Fruit fly (Drosophila melanogaster) whole organism, embryonic: ENCODE results near the gene CG3626.

Experiments used
- B-H1 ChIP-seq: fragments of 200-800 bp; sonication (Bioruptor generic); IDR thresholded peaks from 3 replicates; pipeline ENCODE4 v1.3.6; 2022; ENCODE audit warnings: missing biosample characterization, missing genetic modification characterization
- Blimp-1 ChIP-seq: fragments of 200-800 bp; sonication (Bioruptor generic); optimal IDR thresholded peaks from 3 replicates; lab custom pipeline; 2018; ENCODE audit warnings: missing biosample characterization, missing genetic modification characterization, mild to moderate bottlenecking, moderate library complexity, missing genetic modification reagents
- CG10267 ChIP-seq: fragments of 200-800 bp; sonication (Bioruptor generic); optimal IDR thresholded peaks from 2 replicates; lab custom pipeline; 2018; ENCODE audit warnings: missing biosample characterization, mild to moderate bottlenecking, missing genetic modification characterization, moderate library complexity
- CG10321 ChIP-seq: fragments of 200-800 bp; sonication (Bioruptor generic); IDR thresholded peaks from 2 replicates; pipeline ENCODE4 v1.3.6; 2022; ENCODE audit warnings: missing biosample characterization, missing genetic modification characterization
- CG10462 ChIP-seq: fragments of 200-800 bp; sonication (Bioruptor generic); optimal IDR thresholded peaks from 2 replicates; lab custom pipeline; 2016; ENCODE audit warnings: missing biosample characterization, missing genetic modification characterization
- CG10654 ChIP-seq: fragments of 200-800 bp; sonication (Bioruptor generic); optimal IDR thresholded peaks from 2 replicates; lab custom pipeline; 2016; ENCODE audit warnings: missing biosample characterization, missing genetic modification characterization
- CG10979 ChIP-seq: fragments of 200-800 bp; sonication (Bioruptor generic); optimal IDR thresholded peaks from 2 replicates; lab custom pipeline; 2018; ENCODE audit warnings: missing biosample characterization, mild to moderate bottlenecking, missing genetic modification characterization, moderate library complexity
- CG11504 ChIP-seq: fragments of 200-800 bp; sonication (Bioruptor generic); optimal IDR thresholded peaks from 3 replicates; lab custom pipeline; 2019; ENCODE audit warnings: missing biosample characterization, mild to moderate bottlenecking, missing genetic modification characterization, moderate library complexity
- CG12071 ChIP-seq: fragments of 200-800 bp; sonication (Bioruptor generic); optimal IDR thresholded peaks from 3 replicates; lab custom pipeline; 2018; ENCODE audit warnings: missing biosample characterization, mild to moderate bottlenecking, missing genetic modification characterization
- CG13424 ChIP-seq: fragments of 200-800 bp; sonication (Bioruptor generic); optimal IDR thresholded peaks from 2 replicates; lab custom pipeline; 2019; ENCODE audit warnings: missing biosample characterization, mild to moderate bottlenecking, missing genetic modification characterization, moderate library complexity
- CG13894 ChIP-seq: fragments of 200-800 bp; sonication (Bioruptor generic); optimal IDR thresholded peaks from 3 replicates; lab custom pipeline; 2018; ENCODE audit warnings: missing biosample characterization, mild to moderate bottlenecking, missing genetic modification characterization, moderate library complexity
- CG17612 ChIP-seq: fragments of 200-800 bp; sonication (Bioruptor generic); IDR thresholded peaks from 2 replicates; pipeline ENCODE4 v1.3.6; 2022; ENCODE audit warnings: missing biosample characterization, missing genetic modification characterization
- CG17802 ChIP-seq: fragments of 200-800 bp; sonication (Bioruptor generic); optimal IDR thresholded peaks from 2 replicates; lab custom pipeline; 2018; ENCODE audit warnings: missing biosample characterization, mild to moderate bottlenecking, missing genetic modification characterization, moderate library complexity
- CG2129 ChIP-seq: fragments of 200-800 bp; sonication (Bioruptor generic); IDR thresholded peaks from 2 replicates; pipeline ENCODE4 v1.3.6; 2022; ENCODE audit warnings: missing biosample characterization, missing genetic modification characterization; ENCODE audit not compliant: partially characterized antibody
- CG32767 ChIP-seq: fragments of 200-800 bp; sonication (Bioruptor generic); IDR thresholded peaks from 2 replicates; pipeline ENCODE4 v1.3.6; 2022; ENCODE audit warnings: missing biosample characterization, missing genetic modification characterization
- CG33213 ChIP-seq: fragments of 200-800 bp; sonication (Bioruptor generic); optimal IDR thresholded peaks from 3 replicates; lab custom pipeline; 2016; ENCODE audit warnings: missing biosample characterization, missing genetic modification characterization
- CG3847 ChIP-seq: fragments of 200-800 bp; sonication (Bioruptor generic); IDR thresholded peaks from 2 replicates; pipeline ENCODE4 v1.3.6; 2022; ENCODE audit warnings: missing biosample characterization, missing genetic modification characterization
- CG4360 ChIP-seq: fragments of 200-800 bp; sonication (Bioruptor generic); IDR thresholded peaks from 2 replicates; pipeline ENCODE4 v1.3.6; 2022; ENCODE audit warnings: missing biosample characterization, missing genetic modification characterization
- CG9437 ChIP-seq: fragments of 200-800 bp; sonication (Bioruptor generic); optimal IDR thresholded peaks from 2 replicates; lab custom pipeline; 2018; ENCODE audit warnings: missing biosample characterization, mild to moderate bottlenecking, missing genetic modification characterization
- Doc3 ChIP-seq: fragments of 200-800 bp; sonication (Bioruptor generic); IDR thresholded peaks from 3 replicates; pipeline ENCODE4 v1.3.6; 2022; ENCODE audit warnings: missing biosample characterization, missing genetic modification characterization; ENCODE audit not compliant: partially characterized antibody
- ERR ChIP-seq: fragments of 200-800 bp; sonication (Bioruptor generic); optimal IDR thresholded peaks from 2 replicates; lab custom pipeline; 2016; ENCODE audit warnings: missing biosample characterization, missing genetic modification characterization
- HLH4C ChIP-seq: fragments of 200-800 bp; sonication (Bioruptor generic); IDR thresholded peaks from 3 replicates; pipeline ENCODE4 v1.3.6; 2022; ENCODE audit warnings: missing biosample characterization, missing genetic modification characterization; ENCODE audit not compliant: partially characterized antibody
- MBD-R2 ChIP-seq: fragments of 200-800 bp; sonication (Bioruptor generic); IDR thresholded peaks from 2 replicates; pipeline ENCODE4 v1.3.6; 2022; ENCODE audit warnings: missing biosample characterization, missing genetic modification characterization
- Optix ChIP-seq: fragments of 200-800 bp; sonication (Bioruptor generic); IDR thresholded peaks from 3 replicates; pipeline ENCODE4 v1.3.6; 2022; ENCODE audit warnings: missing biosample characterization, missing genetic modification characterization
- Vsx1 ChIP-seq: fragments of 200-800 bp; sonication (Bioruptor generic); optimal IDR thresholded peaks from 2 replicates; lab custom pipeline; 2017; ENCODE audit warnings: missing biosample characterization, mild to moderate bottlenecking, missing genetic modification characterization, missing genetic modification reagents
- Xbp1 ChIP-seq: fragments of 200-800 bp; sonication (Bioruptor generic); optimal IDR thresholded peaks from 3 replicates; lab custom pipeline; 2016; ENCODE audit warnings: missing biosample characterization, mild to moderate bottlenecking, missing genetic modification characterization
- ap ChIP-seq: fragments of 200-800 bp; sonication (Bioruptor generic); IDR thresholded peaks from 2 replicates; pipeline ENCODE4 v1.3.6; 2022; ENCODE audit warnings: missing biosample characterization, missing genetic modification characterization
- ase ChIP-seq: fragments of 200-800 bp; sonication (Bioruptor generic); IDR thresholded peaks from 3 replicates; pipeline ENCODE4 v1.3.6; 2022; ENCODE audit warnings: missing biosample characterization, missing genetic modification characterization
- cad ChIP-seq: fragments of >200 bp; optimal IDR thresholded peaks from 2 replicates; lab custom pipeline; 2017; ENCODE audit warnings: missing biosample characterization, missing genetic modification characterization
- crc ChIP-seq: fragments of 200-800 bp; sonication (Bioruptor generic); optimal IDR thresholded peaks from 2 replicates; lab custom pipeline; 2016; ENCODE audit warnings: missing biosample characterization, missing genetic modification characterization
- croc ChIP-seq: fragments of 200-800 bp; sonication (Bioruptor generic); conservative IDR thresholded peaks from 3 replicates; pipeline ENCODE4 v1.3.6; 2022; ENCODE audit warnings: missing biosample characterization, missing genetic modification characterization
- danr ChIP-seq: fragments of 200-800 bp; sonication (Bioruptor generic); IDR thresholded peaks from 2 replicates; pipeline ENCODE4 v1.3.6; 2022; ENCODE audit warnings: missing biosample characterization, missing genetic modification characterization
- dm ChIP-seq: fragments of 200-800 bp; sonication (Bioruptor generic); optimal IDR thresholded peaks from 3 replicates; lab custom pipeline; 2016; ENCODE audit warnings: missing biosample characterization, missing genetic modification characterization
- dmrt99B ChIP-seq: fragments of 200-800 bp; sonication (Bioruptor generic); optimal IDR thresholded peaks from 2 replicates; lab custom pipeline; 2018; ENCODE audit warnings: missing biosample characterization, mild to moderate bottlenecking, missing genetic modification characterization, moderate library complexity
- gcm2 ChIP-seq: fragments of 200-800 bp; sonication (Bioruptor generic); optimal IDR thresholded peaks from 2 replicates; lab custom pipeline; 2016; ENCODE audit warnings: missing biosample characterization, missing genetic modification characterization
- gt ChIP-seq: fragments of 200-800 bp; sonication (Bioruptor generic); IDR thresholded peaks from 2 replicates; pipeline ENCODE4 v1.3.6; 2022; ENCODE audit warnings: missing biosample characterization, missing genetic modification characterization
- h ChIP-seq: fragments of >200 bp; optimal IDR thresholded peaks from 2 replicates; lab custom pipeline; 2017
- ind ChIP-seq: fragments of 200-800 bp; sonication (Bioruptor generic); optimal IDR thresholded peaks from 3 replicates; lab custom pipeline; 2016; ENCODE audit warnings: missing biosample characterization, missing genetic modification characterization
- lilli ChIP-seq: fragments of 200-800 bp; sonication (Bioruptor generic); optimal IDR thresholded peaks from 3 replicates; lab custom pipeline; 2016; ENCODE audit warnings: missing biosample characterization, missing genetic modification characterization
- lmd ChIP-seq: fragments of 200-800 bp; sonication (Bioruptor generic); IDR thresholded peaks from 2 replicates; pipeline ENCODE4 v1.3.6; 2022; ENCODE audit warnings: missing biosample characterization, missing genetic modification characterization
- schlank ChIP-seq: fragments of 200-800 bp; sonication (Bioruptor generic); optimal IDR thresholded peaks from 2 replicates; lab custom pipeline; 2018; ENCODE audit warnings: missing biosample characterization, mild to moderate bottlenecking, missing genetic modification characterization
- slbo ChIP-seq: fragments of 200-800 bp; sonication (Bioruptor generic); IDR thresholded peaks from 2 replicates; pipeline ENCODE4 v1.3.6; 2022; ENCODE audit warnings: missing biosample characterization, missing genetic modification characterization
- slou ChIP-seq: fragments of 200-800 bp; sonication (Bioruptor generic); optimal IDR thresholded peaks from 3 replicates; lab custom pipeline; 2016; ENCODE audit warnings: missing biosample characterization, missing genetic modification characterization
- sqz ChIP-seq: fragments of 200-800 bp; sonication (Bioruptor generic); optimal IDR thresholded peaks from 3 replicates; lab custom pipeline; 2018; ENCODE audit warnings: missing biosample characterization, mild to moderate bottlenecking, missing genetic modification characterization
- ssp ChIP-seq: fragments of 200-800 bp; sonication (Bioruptor generic); IDR thresholded peaks from 2 replicates; pipeline ENCODE4 v1.3.6; 2022; ENCODE audit warnings: missing biosample characterization, missing genetic modification characterization
- tll ChIP-seq, 2 experiments: fragments of 200-800 bp in 1 of 2; fragments of >200 bp in 1 of 2; sonication (Bioruptor generic) in 1 of 2; optimal IDR thresholded peaks; 2 replicates each; lab custom pipeline; 2017 to 2019; ENCODE audit warnings: missing biosample characterization in 2 of 2, missing genetic modification characterization in 2 of 2, mild to moderate bottlenecking in 1 of 2, moderate library complexity in 1 of 2
- vnd ChIP-seq: fragments of 200-800 bp; sonication (Bioruptor generic); IDR thresholded peaks from 3 replicates; pipeline ENCODE4 v1.3.6; 2022; ENCODE audit warnings: missing biosample characterization, missing genetic modification characterization; ENCODE audit not compliant: partially characterized antibody
- zfh2 ChIP-seq: fragments of 200-800 bp; sonication (Bioruptor generic); optimal IDR thresholded peaks from 2 replicates; lab custom pipeline; 2016; ENCODE audit warnings: missing biosample characterization, missing genetic modification characterization

CG3626 gene

dm6 chrX:4322234-4323210, 43.7 kb upstream of the CG3626 start, which contains the start of gene norpA (continued):
- TF ChIP-seq ind (GFP tag; lab: Kevin White, UChicago) (peak; percentile 10), Doc3 (GFP tag; lab: Robert Waterston, UW) (peak; percentile 69), MBD-R2 (GFP tag; lab: Robert Waterston, UW) (peak; percentile 23; the same call in 1 of the 2 replicates), CG33213 (peak; percentile 2), lmd (GFP tag; lab: Robert Waterston, UW) (0 out of 2 replicates have a peak, but pooled peaks have one; percentile 7), crc (GFP tag; lab: Kevin White, UChicago) (peak; percentile 5), CG4360 (GFP tag; lab: Robert Waterston, UW) (peak; percentile 59), vnd (GFP tag; lab: Robert Waterston, UW) (peak; percentile 83), HLH4C (peak; percentile 82), CG10267 (peak; percentile 23), ap (no peak), slbo (GFP tag; lab: Robert Waterston, UW) (peak; percentile 44), ERR (peak; percentile 19), gt (GFP tag; lab: Robert Waterston, UW) (no peak)

dm6 chrX:4323911-4324368, 42.3 kb upstream of the CG3626 start:
- TF ChIP-seq CG13424 (peak; percentile 67), CG13894 (peak; percentile 14), ase (GFP tag; lab: Robert Waterston, UW) (0 out of 3 replicates have a peak, but pooled peaks have one; percentile 15), Vsx1 (GFP tag; lab: Kevin White, UChicago) (no peak), CG32767 (GFP tag; lab: Robert Waterston, UW) (no peak), CG9437 (GFP tag; lab: Kevin White, UChicago) (peak; percentile 57), CG10462 (GFP tag; lab: Kevin White, UChicago) (no peak), dm (GFP tag; lab: Kevin White, UChicago) (no peak), sqz (GFP tag; lab: Kevin White, UChicago) (peak; percentile 13), CG10321 (GFP tag; lab: Robert Waterston, UW) (no peak), zfh2 (GFP tag; lab: Kevin White, UChicago) (peak; percentile 70), slou (GFP tag; lab: Kevin White, UChicago) (peak; percentile 63), danr (no peak), Blimp-1 (peak; percentile 46), Xbp1 (GFP tag; lab: Kevin White, UChicago) (peak; percentile 64), cad (no peak), gcm2 (peak; percentile 40), CG12071 (peak; percentile 18), Optix (no peak), CG10654 (GFP tag; lab: Kevin White, UChicago) (peak; percentile 32), CG17612 (GFP tag; lab: Robert Waterston, UW) (no peak), CG10979 (tag; lab: Kevin White, UChicago) (peak; percentile 37), ssp (GFP tag; lab: Robert Waterston, UW) (no peak), CG11504 (peak; percentile 76), h (no peak), B-H1 (peak; percentile 27; the same call in 2 of the 3 replicates), CG2129 (no peak), croc (GFP tag; lab: Robert Waterston, UW) (no peak), lilli (GFP tag; lab: Kevin White, UChicago) (peak; percentile 72), CG17802 (no peak), tll (GFP tag; optimal IDR thresholded peaks at IDR 0.05; lab: Kevin White, UChicago) (no peak), dmrt99B (tag; lab: Kevin White, UChicago) (peak; percentile 66), CG3847 (GFP tag; lab: Robert Waterston, UW) (0 out of 2 replicates have a peak, but pooled peaks have one; percentile 38), schlank (tag; lab: Kevin White, UChicago) (no peak)
